Worm (Caenorhabditis elegans): Measurements from ENCODE around the gene col-9.

Gene col-9

ce11 chrX:13544544-13545021 lies 45.3 kb upstream of the col-9 start:
- TF ChIP-seq Y53G8AR.9 (GFP tag; conservative IDR thresholded peaks at IDR 0.05) = 0 out of 2 replicates have a peak, but pooled peaks have one; percentile 70
- TF ChIP-seq madf-3 (GFP tag; IDR thresholded peaks at IDR 0.05) = 0 out of 2 replicates have a peak, but pooled peaks have one; percentile 13
- peak; percentile 34 for TF ChIP-seq zim-3 (tag; optimal IDR thresholded peaks at IDR 0.05)
- no peak for TF ChIP-seq nhr-120 (GFP tag; IDR thresholded peaks at IDR 0.05)
- peak; percentile 36; the same call in 1 of the 2 replicates for TF ChIP-seq K11D2.4 (GFP tag; IDR thresholded peaks at IDR 0.05)
- TF ChIP-seq ekl-4 (GFP tag; IDR thresholded peaks at IDR 0.05) = no peak
- TF ChIP-seq ztf-3 (GFP tag; optimal IDR thresholded peaks at IDR 0.05) = no peak
- TF ChIP-seq C06A6.2 (GFP tag; conservative IDR thresholded peaks at IDR 0.05) = 0 out of 2 replicates have a peak, but pooled peaks have one; percentile 16
- TF ChIP-seq ama-1 (optimal IDR thresholded peaks at IDR 0.05) = peak; percentile 76
- TF ChIP-seq ama-1 (GFP tag; optimal IDR thresholded peaks at IDR 0.05) = no peak
- TF ChIP-seq ztf-26 (tag; optimal IDR thresholded peaks at IDR 0.05) = peak; percentile 54
- peak; percentile 16 for TF ChIP-seq lin-40 (tag; optimal IDR thresholded peaks at IDR 0.05)

- TF ChIP-seq Y53F4B.3 (GFP tag; IDR thresholded peaks at IDR 0.05) (no peak), fkh-3 (tag; optimal IDR thresholded peaks at IDR 0.05) (no peak), snpc-1.3 (tag; optimal IDR thresholded peaks at IDR 0.05; ENCODE audit: insufficient read depth) (no peak), madf-10 (tag; optimal IDR thresholded peaks at IDR 0.05) (no peak), B0261.1 (tag; optimal IDR thresholded peaks at IDR 0.05) (no peak), nfyb-1 (GFP tag; IDR thresholded peaks at IDR 0.05) (no peak), F23B12.7 (tag; optimal IDR thresholded peaks at IDR 0.05; ENCODE audit: insufficient read depth) (no peak), F33H1.4 (GFP tag; IDR thresholded peaks at IDR 0.05) (no peak), ceh-100 (GFP tag; IDR thresholded peaks at IDR 0.05) (no peak), Y53G8AR.9 (GFP tag; conservative IDR thresholded peaks at IDR 0.05) (no peak), madf-6 (GFP tag; IDR thresholded peaks at IDR 0.05) (no peak), sea-2 (GFP tag; IDR thresholded peaks at IDR 0.05) (no peak), hrde-1 (tag; optimal IDR thresholded peaks at IDR 0.05; ENCODE audit: borderline replicate concordance) (no peak), madf-3 (GFP tag; IDR thresholded peaks at IDR 0.05) (no peak), ama-1 (optimal IDR thresholded peaks at IDR 0.05) (no peak), ama-1 (GFP tag; optimal IDR thresholded peaks at IDR 0.05) (no peak)
These were observed 38.9 kb upstream of the col-9 start, which contains the start of gene odr-1 for ce11 chrX:13550890-13551289. odr-1 (minus strand) TSS chrX:13550990.

ce11 chrX:13555098-13555497 lies 34.7 kb upstream of the col-9 start:
- no peak for TF ChIP-seq ztf-25 (GFP tag; IDR thresholded peaks at IDR 0.05)
- no peak for TF ChIP-seq aptf-3 (GFP tag; IDR thresholded peaks at IDR 0.05)
- TF ChIP-seq B0261.1 (tag; optimal IDR thresholded peaks at IDR 0.05) = no peak
- no peak for TF ChIP-seq ztf-3 (GFP tag; optimal IDR thresholded peaks at IDR 0.05)
- no peak for TF ChIP-seq ceh-27 (GFP tag; optimal IDR thresholded peaks at IDR 0.05)
- no peak for TF ChIP-seq tlf-1 (GFP tag; optimal IDR thresholded peaks at IDR 0.05)
- no peak for TF ChIP-seq mel-28 (tag; optimal IDR thresholded peaks at IDR 0.05; ENCODE audit: borderline replicate concordance)
- TF ChIP-seq Y79H2A.3 (GFP tag; conservative IDR thresholded peaks at IDR 0.05) = no peak
- no peak for TF ChIP-seq gei-17 (GFP tag; optimal IDR thresholded peaks at IDR 0.05)
- no peak for TF ChIP-seq ekl-4 (GFP tag; IDR thresholded peaks at IDR 0.05)
- no peak for TF ChIP-seq him-1 (tag; optimal IDR thresholded peaks at IDR 0.05)
- TF ChIP-seq zim-3 (tag; optimal IDR thresholded peaks at IDR 0.05) = no peak
- TF ChIP-seq akir-1 (GFP tag; optimal IDR thresholded peaks at IDR 0.05) = no peak
- no peak for TF ChIP-seq snpc-1.3 (tag; optimal IDR thresholded peaks at IDR 0.05; ENCODE audit: insufficient read depth)
- no peak for TF ChIP-seq nhr-80 (tag; optimal IDR thresholded peaks at IDR 0.05)
- TF ChIP-seq dpl-1 (GFP tag; optimal IDR thresholded peaks at IDR 0.05) = no peak

Measured in whole organism, young adult.